Worm (Caenorhabditis elegans): Measurements from ENCODE around the gene nmgp-1.

nmgp-1 gene

ce11 chrII:6241758-6242157 is 18.9 kb upstream of the nmgp-1 start, which contains the start of gene T24H7.8:
Gene T24H7.8 (plus strand): TSS chrII:6242058.
- TF ChIP-seq daf-12 (tag; optimal IDR thresholded peaks at IDR 0.05), result no peak
- no peak for TF ChIP-seq F49E8.2 (tag; optimal IDR thresholded peaks at IDR 0.05; ENCODE audit: borderline replicate concordance)
- no peak for TF ChIP-seq hif-1 (tag; optimal IDR thresholded peaks at IDR 0.05)
- no peak for TF ChIP-seq unc-130 (GFP tag; optimal IDR thresholded peaks at IDR 0.05)
- TF ChIP-seq egl-27 (tag; optimal IDR thresholded peaks at IDR 0.05), result no peak
- no peak for TF ChIP-seq nhr-77 (tag; optimal IDR thresholded peaks at IDR 0.05)
- TF ChIP-seq ceh-62 (tag; optimal IDR thresholded peaks at IDR 0.05), result no peak
- TF ChIP-seq nhr-28 (tag; optimal IDR thresholded peaks at IDR 0.05), result no peak
- no peak for TF ChIP-seq lin-39 (tag; optimal IDR thresholded peaks at IDR 0.05)
- no peak for TF ChIP-seq pqm-1 (tag; optimal IDR thresholded peaks at IDR 0.05)
- TF ChIP-seq F10B5.3 (tag; optimal IDR thresholded peaks at IDR 0.05), result no peak
- no peak for TF ChIP-seq spr-1 (tag; optimal IDR thresholded peaks at IDR 0.05)
- no peak for TF ChIP-seq daf-8 (GFP tag; IDR thresholded peaks at IDR 0.05)
- no peak for TF ChIP-seq php-3 (GFP tag; IDR thresholded peaks at IDR 0.05)
- TF ChIP-seq ceh-32 (tag; optimal IDR thresholded peaks at IDR 0.05; ENCODE audit: poor library complexity), result no peak
- TF ChIP-seq fos-1 (tag; optimal IDR thresholded peaks at IDR 0.05), result no peak
- TF ChIP-seq dve-1 (tag; optimal IDR thresholded peaks at IDR 0.05; ENCODE audit: insufficient read depth), result no peak

ce11 chrII:6244171-6244570 is 16.5 kb upstream of the nmgp-1 start, which contains the start of gene tat-4:
Gene tat-4 (minus strand): TSS chrII:6244287.
- no peak for TF ChIP-seq mep-1 (tag; optimal IDR thresholded peaks at IDR 0.05)
- TF ChIP-seq zip-11 (GFP tag; IDR thresholded peaks at IDR 0.05), result no peak
- TF ChIP-seq ceh-28 (tag; optimal IDR thresholded peaks at IDR 0.05), result no peak
- no peak for TF ChIP-seq ztf-11 (tag; optimal IDR thresholded peaks at IDR 0.05)
- no peak for TF ChIP-seq vab-7 (GFP tag; IDR thresholded peaks at IDR 0.05)
- no peak for TF ChIP-seq mes-2 (tag; optimal IDR thresholded peaks at IDR 0.05; ENCODE audit: poor library complexity, severe bottlenecking)
- TF ChIP-seq dpl-1 (GFP tag; optimal IDR thresholded peaks at IDR 0.05), result no peak
- no peak for TF ChIP-seq nhr-10 (tag; optimal IDR thresholded peaks at IDR 0.05)
- no peak for TF ChIP-seq ceh-20 (GFP tag; IDR thresholded peaks at IDR 0.05)
- TF ChIP-seq mdt-29 (GFP tag; IDR thresholded peaks at IDR 0.05), result no peak
- TF ChIP-seq egl-43 (GFP tag; IDR thresholded peaks at IDR 0.05), result no peak
- TF ChIP-seq daf-12 (tag; optimal IDR thresholded peaks at IDR 0.05), result no peak
- TF ChIP-seq set-16 (GFP tag; IDR thresholded peaks at IDR 0.05), result no peak
- TF ChIP-seq rbr-2 (tag; optimal IDR thresholded peaks at IDR 0.05), result no peak
- peak; percentile 89 for TF ChIP-seq pqm-1 (tag; optimal IDR thresholded peaks at IDR 0.05)
- TF ChIP-seq nhr-111 (GFP tag; optimal IDR thresholded peaks at IDR 0.05), result no peak
- TF ChIP-seq tag-97 (GFP tag; IDR thresholded peaks at IDR 0.05), result no peak
- TF ChIP-seq dmd-9 (GFP tag; IDR thresholded peaks at IDR 0.05), result no peak
- no peak for TF ChIP-seq lin-38 (GFP tag; IDR thresholded peaks at IDR 0.05)
- TF ChIP-seq lir-3 (tag; optimal IDR thresholded peaks at IDR 0.05), result no peak
- TF ChIP-seq nhr-11 (tag; optimal IDR thresholded peaks at IDR 0.05), result no peak
- TF ChIP-seq ctbp-1 (GFP tag; IDR thresholded peaks at IDR 0.05), result no peak
- TF ChIP-seq madf-5 (GFP tag; IDR thresholded peaks at IDR 0.05), result no peak
- no peak for TF ChIP-seq lim-7 (GFP tag; IDR thresholded peaks at IDR 0.05)
- no peak for TF ChIP-seq lin-15B (tag; optimal IDR thresholded peaks at IDR 0.05)
- TF ChIP-seq aha-1 (tag), result peak; percentile 14
- no peak for TF ChIP-seq nhr-237 (tag; optimal IDR thresholded peaks at IDR 0.05)
- no peak for TF ChIP-seq ztf-7 (tag; optimal IDR thresholded peaks at IDR 0.05)
- no peak for TF ChIP-seq Y5F2A.4 (GFP tag; optimal IDR thresholded peaks at IDR 0.05)
- TF ChIP-seq lin-29 (GFP tag; IDR thresholded peaks at IDR 0.05), result no peak
- TF ChIP-seq nhr-25 (tag; optimal IDR thresholded peaks at IDR 0.05; ENCODE audit: borderline replicate concordance, insufficient read depth), result no peak
- TF ChIP-seq nhr-28 (tag; optimal IDR thresholded peaks at IDR 0.05), result peak; percentile 81
- TF ChIP-seq F37D6.2 (tag; optimal IDR thresholded peaks at IDR 0.05), result no peak
- peak; percentile 12 for TF ChIP-seq dve-1 (tag; optimal IDR thresholded peaks at IDR 0.05; ENCODE audit: insufficient read depth)
- no peak for TF ChIP-seq duxl-1 (tag; optimal IDR thresholded peaks at IDR 0.05; ENCODE audit: poor library complexity)
- peak; percentile 24 for TF ChIP-seq nhr-6 (tag; optimal IDR thresholded peaks at IDR 0.05)
- TF ChIP-seq snpc-1.2 (GFP tag; IDR thresholded peaks at IDR 0.05), result no peak
- TF ChIP-seq nhr-102 (tag; optimal IDR thresholded peaks at IDR 0.05), result no peak

Measured in whole organism, L4 larva.